Fruit fly (Drosophila melanogaster): Measurements from ENCODE around the gene CG14893.

dm6 chr3R:16630564-16630963 lies 10.0 kb downstream of the CG14893 start:
- TF ChIP-seq CTCF (optimal IDR thresholded peaks at IDR 0.05) (no peak), CG8478 (optimal IDR thresholded peaks at IDR 0.05) (no peak)
